Worm (Caenorhabditis elegans): ENCODE measurements around the gene mrp-6.

The mrp-6 gene

DNA sequence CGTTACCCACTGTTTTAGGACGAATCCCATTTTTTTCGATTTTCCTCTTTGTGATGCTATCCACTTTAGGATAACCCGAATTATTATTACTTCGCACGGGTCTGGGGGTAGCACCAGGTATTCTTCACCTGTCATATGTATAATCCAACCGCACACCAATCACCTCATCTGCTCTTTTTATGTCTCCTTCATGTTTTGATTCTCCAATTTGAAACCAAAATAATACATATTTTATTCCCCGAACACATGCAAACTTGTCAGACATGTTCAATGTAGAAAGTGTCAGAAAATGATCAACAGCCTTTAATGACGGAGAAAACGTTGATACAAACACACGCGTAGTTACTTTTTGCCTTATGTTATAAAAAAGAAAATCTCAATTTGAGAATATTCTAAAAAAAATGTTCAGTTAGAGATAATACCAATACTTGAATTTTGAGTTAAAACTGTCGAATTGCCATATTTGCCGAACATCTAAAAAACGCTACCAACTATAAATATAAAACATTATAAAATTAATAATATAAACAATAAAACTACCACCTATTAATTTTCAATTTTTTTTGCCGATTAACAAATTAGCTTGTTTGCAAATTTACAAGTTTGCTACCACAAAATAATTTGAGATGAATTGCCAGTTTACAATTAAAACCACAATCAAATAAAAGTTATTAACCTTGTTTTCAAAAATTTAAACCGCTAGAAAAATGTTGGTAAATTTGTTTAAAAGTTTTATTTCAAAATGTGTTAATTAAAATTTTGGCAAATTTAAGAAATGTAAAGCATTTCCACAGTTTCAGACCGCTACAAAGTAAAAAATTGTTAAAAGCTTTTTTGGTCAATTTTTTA lies 38.7 kb downstream of the mrp-6 start (continued):
- TF ChIP-seq F33H1.4 (GFP tag; IDR thresholded peaks at IDR 0.05) = no peak
- TF ChIP-seq repo-1 (tag; optimal IDR thresholded peaks at IDR 0.05) = peak; percentile 69
- TF ChIP-seq snpc-4 (GFP tag; optimal IDR thresholded peaks at IDR 0.05) = no peak
- peak in 2 of 4 experiments; percentile 22 to 42 for TF ChIP-seq snpc-4 (tag; optimal IDR thresholded peaks at IDR 0.05)
- no peak for TF ChIP-seq him-1 (tag; optimal IDR thresholded peaks at IDR 0.05)
- peak in 1 of 3 experiments; percentile 78 for TF ChIP-seq lin-35 (GFP tag; optimal IDR thresholded peaks at IDR 0.05)
- TF ChIP-seq C06A6.2 (GFP tag; conservative IDR thresholded peaks at IDR 0.05) = peak; percentile 27
- no peak for TF ChIP-seq ztf-18 (tag; optimal IDR thresholded peaks at IDR 0.05)
- TF ChIP-seq unc-62 (GFP tag; optimal IDR thresholded peaks at IDR 0.05) = no peak
- peak; percentile 11 for TF ChIP-seq somi-1 (GFP tag; optimal IDR thresholded peaks at IDR 0.05)
- no peak for TF ChIP-seq ceh-58 (GFP tag; IDR thresholded peaks at IDR 0.05)
- peak; percentile 50 for TF ChIP-seq F10E7.11 (tag; optimal IDR thresholded peaks at IDR 0.05)
- TF ChIP-seq ets-4 (GFP tag; optimal IDR thresholded peaks at IDR 0.05) = no peak
- TF ChIP-seq C17E4.6 (GFP tag; IDR thresholded peaks at IDR 0.05) = no peak
- TF ChIP-seq pbrm-1 (GFP tag; IDR thresholded peaks at IDR 0.05) = peak; percentile 74; the same call in 1 of the 2 replicates
- TF ChIP-seq cebp-2 (GFP tag; IDR thresholded peaks at IDR 0.05) = no peak
- no peak for TF ChIP-seq B0035.1 (tag; optimal IDR thresholded peaks at IDR 0.05)
- TF ChIP-seq unc-130 (GFP tag; optimal IDR thresholded peaks at IDR 0.05) = peak; percentile 6
- no peak for TF ChIP-seq F37B4.10 (GFP tag; IDR thresholded peaks at IDR 0.05)
- TF ChIP-seq T26A5.8 (tag; optimal IDR thresholded peaks at IDR 0.05) = no peak
- TF ChIP-seq lsl-1 (GFP tag; optimal IDR thresholded peaks at IDR 0.05) = no peak
- no peak for TF ChIP-seq lag-1 (GFP tag; IDR thresholded peaks at IDR 0.05)
- peak; percentile 75 for TF ChIP-seq athp-1 (tag; optimal IDR thresholded peaks at IDR 0.05)
- no peak for TF ChIP-seq rec-8 (tag; optimal IDR thresholded peaks at IDR 0.05)
- peak; percentile 70 for TF ChIP-seq madf-3 (GFP tag; IDR thresholded peaks at IDR 0.05)
- no peak for TF ChIP-seq xnd-1 (tag; optimal IDR thresholded peaks at IDR 0.05)
- no peak; the same call in 1 of the 2 replicates for TF ChIP-seq Y56A3A.18 (GFP tag; IDR thresholded peaks at IDR 0.05)
- no peak for TF ChIP-seq hlh-26 (GFP tag; conservative IDR thresholded peaks at IDR 0.05)
- TF ChIP-seq ama-1 (optimal IDR thresholded peaks at IDR 0.05) = peak; percentile 12
- no peak for TF ChIP-seq ama-1 (GFP tag; optimal IDR thresholded peaks at IDR 0.05)
- TF ChIP-seq hlh-12 (tag; optimal IDR thresholded peaks at IDR 0.05) = no peak
- TF ChIP-seq nfya-1 (tag; optimal IDR thresholded peaks at IDR 0.05; ENCODE audit: borderline replicate concordance, insufficient read depth) = no peak
- no peak for TF ChIP-seq ekl-4 (GFP tag; IDR thresholded peaks at IDR 0.05)
- no peak for TF ChIP-seq attf-5 (GFP tag; optimal IDR thresholded peaks at IDR 0.05)
- TF ChIP-seq let-526 (GFP tag; IDR thresholded peaks at IDR 0.05) = 0 out of 2 replicates have a peak, but pooled peaks have one; percentile 4
- no peak for TF ChIP-seq F55B11.4 (tag; optimal IDR thresholded peaks at IDR 0.05; ENCODE audit: borderline replicate concordance, insufficient read depth)
- TF ChIP-seq mxl-1 (tag; optimal IDR thresholded peaks at IDR 0.05) = no peak
- TF ChIP-seq ztf-3 (GFP tag; optimal IDR thresholded peaks at IDR 0.05) = peak; percentile 61
- TF ChIP-seq T07F8.4 (tag; optimal IDR thresholded peaks at IDR 0.05) = no peak
- peak; percentile 26 for TF ChIP-seq gei-17 (GFP tag; optimal IDR thresholded peaks at IDR 0.05)
- TF ChIP-seq madf-10 (tag; optimal IDR thresholded peaks at IDR 0.05) = peak; percentile 73
- TF ChIP-seq Y67H2A.10 (GFP tag; conservative IDR thresholded peaks at IDR 0.05) = no peak
- TF ChIP-seq B0336.3 (GFP tag; IDR thresholded peaks at IDR 0.05) = peak; percentile 60
- TF ChIP-seq tlf-1 (GFP tag; optimal IDR thresholded peaks at IDR 0.05) = peak; percentile 25
- no peak for TF ChIP-seq ceh-91 (GFP tag; IDR thresholded peaks at IDR 0.05)
- TF ChIP-seq Y95B8A.8 (GFP tag; IDR thresholded peaks at IDR 0.05) = no peak
- TF ChIP-seq dpff-1 (tag; optimal IDR thresholded peaks at IDR 0.05) = peak; percentile 71
- TF ChIP-seq sptf-2 (GFP tag; optimal IDR thresholded peaks at IDR 0.05) = no peak
